Fruit fly (Drosophila melanogaster) whole organism, embryonic: ENCODE data around the gene CG5070.

Source experiments
- CG2120 ChIP-seq: fragments of 200-800 bp; sonication (Bioruptor generic); optimal IDR thresholded peaks from 3 replicates; lab custom pipeline; 2016; ENCODE audit warnings: missing biosample characterization, missing genetic modification characterization
- CG43689 ChIP-seq: fragments of 200-800 bp; sonication (Bioruptor generic); IDR thresholded peaks from 2 replicates; pipeline ENCODE4 v1.3.6; 2022; ENCODE audit warnings: missing biosample characterization, missing genetic modification characterization
- CG8281 ChIP-seq: fragments of 200-800 bp; sonication (Bioruptor generic); optimal IDR thresholded peaks from 2 replicates; lab custom pipeline; 2018; ENCODE audit warnings: missing biosample characterization, mild to moderate bottlenecking, missing genetic modification characterization, moderate library complexity
- ewg ChIP-seq: fragments of 200-800 bp; sonication (Bioruptor generic); optimal IDR thresholded peaks from 3 replicates; lab custom pipeline; 2017; ENCODE audit warnings: mild to moderate bottlenecking, missing biosample characterization, missing genetic modification reagents, missing genetic modification characterization

DNA sequence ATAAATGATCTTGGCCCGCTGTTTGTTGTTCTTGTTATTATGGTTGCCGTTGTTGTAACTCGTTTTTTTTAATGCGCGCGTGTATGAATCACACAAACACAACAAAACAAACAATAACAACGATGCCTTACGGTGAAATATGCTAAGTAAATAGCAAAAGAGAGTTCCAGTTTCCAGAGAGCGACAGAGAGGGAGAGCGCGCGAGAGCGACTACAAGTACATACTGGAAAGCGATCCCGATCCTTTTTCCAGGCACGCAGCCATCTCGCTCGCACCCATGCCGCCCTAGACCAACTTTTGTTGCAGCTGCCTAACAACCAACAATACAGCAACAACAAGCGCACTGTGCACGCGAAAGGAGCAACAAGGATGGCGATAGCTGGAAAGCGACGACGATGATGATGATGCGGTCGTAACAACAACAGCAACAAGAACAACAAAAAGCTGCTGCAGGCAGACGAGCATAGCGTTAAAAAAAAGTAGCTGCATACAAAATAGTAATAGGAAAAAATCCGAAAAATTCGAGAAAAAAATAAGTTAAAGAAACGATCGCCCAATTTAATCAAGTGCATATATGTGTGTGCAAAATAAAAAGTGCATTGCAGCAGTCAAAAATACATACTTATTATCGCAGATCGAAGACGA lies 42.4 kb upstream of the CG5070 start:
- TF ChIP-seq CG2120 (GFP tag; lab: Kevin White, UChicago), result no peak
- TF ChIP-seq ewg (GFP tag; lab: Kevin White, UChicago), result no peak
- no peak for TF ChIP-seq CG43689 (GFP tag; lab: Robert Waterston, UW)
- no peak for TF ChIP-seq CG8281 (tag; lab: Kevin White, UChicago)
